Fruit fly (Drosophila melanogaster) whole organism, embryonic: Measurements from ENCODE around the gene CG10063.

ENCODE experiments used
- Blimp-1 ChIP-seq: fragments of 200-800 bp; sonication (Bioruptor generic); optimal IDR thresholded peaks from 3 replicates; lab custom pipeline; 2018; ENCODE audit warnings: missing biosample characterization, missing genetic modification characterization, mild to moderate bottlenecking, moderate library complexity, missing genetic modification reagents
- CG10654 ChIP-seq: fragments of 200-800 bp; sonication (Bioruptor generic); optimal IDR thresholded peaks from 2 replicates; lab custom pipeline; 2016; ENCODE audit warnings: missing biosample characterization, missing genetic modification characterization
- CG11398 ChIP-seq: fragments of 200-800 bp; sonication (Bioruptor generic); optimal IDR thresholded peaks from 2 replicates; lab custom pipeline; 2016; ENCODE audit warnings: missing biosample characterization, missing genetic modification characterization
- CG11696 ChIP-seq: fragments of 200-800 bp; sonication (Bioruptor generic); IDR thresholded peaks from 2 replicates; pipeline ENCODE4 v1.3.6; 2022; ENCODE audit warnings: missing biosample characterization, missing genetic modification characterization
- CG14667 ChIP-seq: fragments of 200-800 bp; sonication (Bioruptor generic); IDR thresholded peaks from 2 replicates; pipeline ENCODE4 v1.3.6; 2022; ENCODE audit warnings: missing biosample characterization, missing genetic modification characterization
- CG15011 ChIP-seq: fragments of 200-800 bp; sonication (Bioruptor generic); optimal IDR thresholded peaks from 3 replicates; lab custom pipeline; 2018; ENCODE audit warnings: missing biosample characterization, mild to moderate bottlenecking, missing genetic modification characterization
- CG17802 ChIP-seq: fragments of 200-800 bp; sonication (Bioruptor generic); optimal IDR thresholded peaks from 2 replicates; lab custom pipeline; 2018; ENCODE audit warnings: missing biosample characterization, mild to moderate bottlenecking, missing genetic modification characterization, moderate library complexity
- CG17829 ChIP-seq: fragments of 200-800 bp; optimal IDR thresholded peaks from 2 replicates; lab custom pipeline; 2019; ENCODE audit warnings: missing biosample characterization, mild to moderate bottlenecking, missing genetic modification characterization, moderate library complexity
- CG2712 ChIP-seq: fragments of 200-800 bp; optimal IDR thresholded peaks from 3 replicates; lab custom pipeline; 2019; ENCODE audit warnings: missing biosample characterization, mild to moderate bottlenecking, missing genetic modification characterization, moderate library complexity
- CG3281 ChIP-seq: fragments of 200-800 bp; sonication (Bioruptor generic); optimal IDR thresholded peaks from 3 replicates; lab custom pipeline; 2017; ENCODE audit warnings: missing biosample characterization, mild to moderate bottlenecking, missing genetic modification characterization
- CG4424 ChIP-seq: fragments of 200-800 bp; sonication (Bioruptor generic); optimal IDR thresholded peaks from 3 replicates; lab custom pipeline; 2016; ENCODE audit warnings: missing biosample characterization, missing genetic modification characterization
- CG5953 ChIP-seq: fragments of 200-800 bp; sonication (Bioruptor generic); IDR thresholded peaks from 2 replicates; pipeline ENCODE4 v1.3.6; 2022; ENCODE audit warnings: missing biosample characterization, missing genetic modification characterization
- CG6175 ChIP-seq: fragments of 200-800 bp; sonication (Bioruptor generic); IDR thresholded peaks from 3 replicates; pipeline ENCODE4 v1.3.6; 2022; ENCODE audit warnings: missing biosample characterization, missing genetic modification characterization
- CG6689 ChIP-seq: fragments of 200-800 bp; sonication (Bioruptor generic); IDR thresholded peaks from 2 replicates; pipeline ENCODE4 v1.3.6; 2022; ENCODE audit warnings: missing biosample characterization, missing genetic modification characterization
- CG7271 ChIP-seq: fragments of 200-800 bp; sonication (Bioruptor generic); optimal IDR thresholded peaks from 2 replicates; lab custom pipeline; 2018; ENCODE audit warnings: missing biosample characterization, mild to moderate bottlenecking, missing genetic modification characterization, moderate library complexity
- CG7372 ChIP-seq: fragments of 200-800 bp; sonication (Bioruptor generic); IDR thresholded peaks from 2 replicates; pipeline ENCODE4 v1.3.6; 2022; ENCODE audit warnings: missing biosample characterization, missing genetic modification characterization
- CG7745 ChIP-seq: fragments of 200-800 bp; sonication (Bioruptor generic); optimal IDR thresholded peaks from 2 replicates; lab custom pipeline; 2018; ENCODE audit warnings: missing biosample characterization, mild to moderate bottlenecking, missing genetic modification characterization, moderate library complexity
- CG7839 ChIP-seq: fragments of 200-800 bp; sonication (Bioruptor generic); optimal IDR thresholded peaks from 3 replicates; lab custom pipeline; 2018; ENCODE audit warnings: missing biosample characterization, mild to moderate bottlenecking, missing genetic modification characterization, moderate library complexity
- CG8388 ChIP-seq: fragments of 200-800 bp; sonication (Bioruptor generic); optimal IDR thresholded peaks from 2 replicates; lab custom pipeline; 2019; ENCODE audit warnings: missing biosample characterization, mild to moderate bottlenecking, missing genetic modification characterization, moderate library complexity
- Dad ChIP-seq: fragments of 200-800 bp; sonication (Bioruptor generic); optimal IDR thresholded peaks from 3 replicates; lab custom pipeline; 2016; ENCODE audit warnings: missing biosample characterization, missing genetic modification characterization
- Elba2 ChIP-seq: fragments of 200-800 bp; sonication (Bioruptor generic); optimal IDR thresholded peaks from 3 replicates; lab custom pipeline; 2016; ENCODE audit warnings: missing biosample characterization, missing genetic modification characterization
- Hmx ChIP-seq: fragments of 200-800 bp; sonication (Bioruptor generic); optimal IDR thresholded peaks from 2 replicates; lab custom pipeline; 2016; ENCODE audit warnings: missing biosample characterization, missing genetic modification characterization
- Lhr ChIP-seq: fragments of 200-800 bp; sonication (Bioruptor generic); optimal IDR thresholded peaks from 3 replicates; lab custom pipeline; 2017; ENCODE audit warnings: mild to moderate bottlenecking, missing biosample characterization, missing genetic modification reagents, missing genetic modification characterization
- MESR4 ChIP-seq: fragments of 200-800 bp; sonication (Bioruptor generic); optimal IDR thresholded peaks from 2 replicates; lab custom pipeline; 2018; ENCODE audit warnings: missing biosample characterization, mild to moderate bottlenecking, missing genetic modification characterization, moderate library complexity
- Nf-YC ChIP-seq: fragments of 200-800 bp; optimal IDR thresholded peaks from 3 replicates; lab custom pipeline; 2019; ENCODE audit warnings: missing biosample characterization, mild to moderate bottlenecking, missing genetic modification characterization, moderate library complexity
- NfI ChIP-seq: fragments of 200-800 bp; sonication (Bioruptor generic); optimal IDR thresholded peaks from 3 replicates; lab custom pipeline; 2018; ENCODE audit warnings: missing biosample characterization, mild to moderate bottlenecking, missing genetic modification characterization, moderate library complexity
- Sry-β ChIP-seq: fragments of 200-800 bp; sonication (Bioruptor generic); optimal IDR thresholded peaks from 2 replicates; lab custom pipeline; 2018; ENCODE audit warnings: missing biosample characterization, mild to moderate bottlenecking, missing genetic modification characterization, moderate library complexity
- TFAM ChIP-seq: fragments of 200-800 bp; sonication (Bioruptor generic); optimal IDR thresholded peaks from 2 replicates; lab custom pipeline; 2017; ENCODE audit warnings: missing biosample characterization, missing genetic modification characterization, inconsistent platforms
- Trl ChIP-seq, 3 experiments: fragments of >200 bp in 2 of 3; fragments of 200-800 bp in 1 of 3; sonication (Bioruptor generic) in 1 of 3; optimal IDR thresholded peaks; 2 replicates in 1 of 3; 3 replicates in 2 of 3; lab custom pipeline; 2016 to 2017; ENCODE audit warnings: missing biosample characterization in 1 of 3, missing genetic modification characterization in 1 of 3
- Xbp1 ChIP-seq: fragments of 200-800 bp; sonication (Bioruptor generic); optimal IDR thresholded peaks from 3 replicates; lab custom pipeline; 2016; ENCODE audit warnings: missing biosample characterization, mild to moderate bottlenecking, missing genetic modification characterization
- ase ChIP-seq: fragments of 200-800 bp; sonication (Bioruptor generic); IDR thresholded peaks from 3 replicates; pipeline ENCODE4 v1.3.6; 2022; ENCODE audit warnings: missing biosample characterization, missing genetic modification characterization
- ato ChIP-seq: fragments of 200-800 bp; sonication (Bioruptor generic); IDR thresholded peaks from 2 replicates; pipeline ENCODE4 v1.3.6; 2022; ENCODE audit warnings: missing biosample characterization, missing genetic modification characterization; ENCODE audit not compliant: partially characterized antibody
- bab2 ChIP-seq: fragments of 200-800 bp; sonication (Bioruptor generic); optimal IDR thresholded peaks from 2 replicates; lab custom pipeline; 2016; ENCODE audit warnings: missing biosample characterization, missing genetic modification characterization
- btn ChIP-seq: fragments of 200-800 bp; sonication (Bioruptor generic); optimal IDR thresholded peaks from 2 replicates; lab custom pipeline; 2016; ENCODE audit warnings: missing biosample characterization, missing genetic modification characterization
- cato ChIP-seq: fragments of 200-800 bp; sonication (Bioruptor generic); optimal IDR thresholded peaks from 2 replicates; lab custom pipeline; 2016; ENCODE audit warnings: missing biosample characterization, missing genetic modification characterization, borderline replicate concordance
- crc ChIP-seq: fragments of 200-800 bp; sonication (Bioruptor generic); optimal IDR thresholded peaks from 2 replicates; lab custom pipeline; 2016; ENCODE audit warnings: missing biosample characterization, missing genetic modification characterization
- exex ChIP-seq: fragments of 200-800 bp; sonication (Bioruptor generic); optimal IDR thresholded peaks from 4 replicates; lab custom pipeline; 2018; ENCODE audit warnings: missing biosample characterization, mild to moderate bottlenecking, missing genetic modification characterization, moderate library complexity
- gce ChIP-seq: fragments of 200-800 bp; sonication (Bioruptor generic); IDR thresholded peaks from 3 replicates; pipeline ENCODE4 v1.3.6; 2022; ENCODE audit warnings: missing biosample characterization, missing genetic modification characterization
- h ChIP-seq: fragments of >200 bp; optimal IDR thresholded peaks from 2 replicates; lab custom pipeline; 2017
- jing ChIP-seq: fragments of 200-800 bp; sonication (Bioruptor generic); optimal IDR thresholded peaks from 2 replicates; lab custom pipeline; 2018; ENCODE audit warnings: missing biosample characterization, mild to moderate bottlenecking, missing genetic modification characterization
- jumu ChIP-seq: fragments of 200-800 bp; sonication (Bioruptor generic); optimal IDR thresholded peaks from 3 replicates; lab custom pipeline; 2016; ENCODE audit warnings: missing biosample characterization, missing genetic modification characterization
- mld ChIP-seq: fragments of 200-800 bp; sonication (Bioruptor generic); IDR thresholded peaks from 3 replicates; pipeline ENCODE4 v1.3.6; 2022; ENCODE audit warnings: missing biosample characterization, missing genetic modification characterization; ENCODE audit not compliant: partially characterized antibody
- org-1 ChIP-seq: fragments of 200-800 bp; sonication (Bioruptor generic); optimal IDR thresholded peaks from 2 replicates; lab custom pipeline; 2017; ENCODE audit warnings: missing biosample characterization, missing genetic modification characterization
- sna ChIP-seq: fragments of 200-800 bp; sonication (Bioruptor generic); IDR thresholded peaks from 2 replicates; pipeline ENCODE4 v1.3.6; 2022; ENCODE audit warnings: missing biosample characterization, missing genetic modification characterization; ENCODE audit not compliant: partially characterized antibody
- stc ChIP-seq: fragments of 200-800 bp; sonication (Bioruptor generic); IDR thresholded peaks from 2 replicates; pipeline ENCODE4 v1.3.6; 2022; ENCODE audit warnings: missing biosample characterization, missing genetic modification characterization
- stwl ChIP-seq: fragments of 200-800 bp; sonication (Bioruptor generic); optimal IDR thresholded peaks from 3 replicates; lab custom pipeline; 2018; ENCODE audit warnings: missing biosample characterization, mild to moderate bottlenecking, missing genetic modification characterization, moderate library complexity
- trem ChIP-seq: fragments of 200-800 bp; optimal IDR thresholded peaks from 3 replicates; lab custom pipeline; 2019; ENCODE audit warnings: missing biosample characterization, mild to moderate bottlenecking, missing genetic modification characterization, moderate library complexity
- twi ChIP-seq: fragments of 200-800 bp; optimal IDR thresholded peaks from 2 replicates; lab custom pipeline; 2019; ENCODE audit warnings: missing biosample characterization, mild to moderate bottlenecking, missing genetic modification characterization, moderate library complexity
- tx ChIP-seq: fragments of 200-800 bp; sonication (Bioruptor generic); optimal IDR thresholded peaks from 2 replicates; lab custom pipeline; 2016; ENCODE audit warnings: missing biosample characterization, missing genetic modification characterization
- zen ChIP-seq: fragments of 200-800 bp; sonication (Bioruptor generic); optimal IDR thresholded peaks from 3 replicates; lab custom pipeline; 2018; ENCODE audit warnings: missing biosample characterization, mild to moderate bottlenecking, missing genetic modification characterization, moderate library complexity
- zfh2 ChIP-seq: fragments of 200-800 bp; sonication (Bioruptor generic); optimal IDR thresholded peaks from 2 replicates; lab custom pipeline; 2016; ENCODE audit warnings: missing biosample characterization, missing genetic modification characterization

Gene CG10063

dm6 chr3L:6981823-6982222, 9.6 kb upstream of the CG10063 start (continued):
- TF ChIP-seq CG17802 (no peak), Lhr (GFP tag; lab: Kevin White, UChicago) (peak; percentile 30), CG17829 (tag; lab: Kevin White, UChicago) (peak; percentile 77), CG11696 (GFP tag; lab: Robert Waterston, UW) (no peak), CG8388 (GFP tag; lab: Kevin White, UChicago) (peak; percentile 58), CG7271 (tag; lab: Kevin White, UChicago) (no peak), CG7745 (tag; lab: Kevin White, UChicago) (no peak), CG3281 (GFP tag; lab: Kevin White, UChicago) (no peak), sna (GFP tag; lab: Robert Waterston, UW) (no peak), MESR4 (GFP tag; lab: Kevin White, UChicago) (no peak), twi (tag; lab: Kevin White, UChicago) (peak; percentile 92), trem (tag; lab: Kevin White, UChicago) (no peak), zen (tag; lab: Kevin White, UChicago) (peak; percentile 76), CG10654 (GFP tag; lab: Kevin White, UChicago) (peak; percentile 21), CG5953 (GFP tag; lab: Robert Waterston, UW) (no peak), cato (peak; percentile 13), stwl (tag; lab: Kevin White, UChicago) (no peak), CG4424 (peak; percentile 46), zfh2 (GFP tag; lab: Kevin White, UChicago) (no peak), CG7839 (peak; percentile 65), btn (peak; percentile 18), Elba2 (peak; percentile 13), jumu (GFP tag; lab: Kevin White, UChicago) (peak; percentile 20), Hmx (GFP tag; lab: Kevin White, UChicago) (no peak), tx (GFP tag; lab: Kevin White, UChicago) (no peak), CG15011 (GFP tag; lab: Kevin White, UChicago) (peak; percentile 7), org-1 (GFP tag; lab: Kevin White, UChicago) (peak; percentile 25), bab2 (GFP tag; lab: Kevin White, UChicago) (peak; percentile 44), Blimp-1 (GFP tag; lab: Kevin White, UChicago) (peak; percentile 43), Sry-β (no peak), jing (GFP tag; lab: Kevin White, UChicago) (no peak), h (lab: Kevin White, UChicago) (no peak), Trl (optimal IDR thresholded peaks at IDR 0.05; lab: Kevin White, UChicago) (no peak), Trl (GFP tag; optimal IDR thresholded peaks at IDR 0.05; lab: Kevin White, UChicago) (peak; percentile 52), crc (no peak), mld (GFP tag; lab: Robert Waterston, UW) (no peak), ato (no peak), ase (GFP tag; lab: Robert Waterston, UW) (no peak), NfI (GFP tag; lab: Kevin White, UChicago) (no peak), CG11398 (GFP tag; lab: Kevin White, UChicago) (no peak), Xbp1 (GFP tag; lab: Kevin White, UChicago) (peak; percentile 38), gce (no peak), stc (GFP tag; lab: Robert Waterston, UW) (peak; percentile 40; the same call in 1 of the 2 replicates), CG2712 (tag; lab: Kevin White, UChicago) (peak; percentile 77), CG6175 (no peak), Dad (GFP tag; lab: Kevin White, UChicago) (no peak), exex (tag; lab: Kevin White, UChicago) (no peak), TFAM (GFP tag; lab: Kevin White, UChicago) (no peak), CG6689 (GFP tag; lab: Robert Waterston, UW) (peak; percentile 64; the same call in 1 of the 2 replicates), CG14667 (GFP tag; lab: Robert Waterston, UW) (0 out of 2 replicates have a peak, but pooled peaks have one; percentile 16), CG7372 (GFP tag; lab: Robert Waterston, UW) (no peak), Nf-YC (tag; lab: Kevin White, UChicago) (no peak)
